Worm (Caenorhabditis elegans) whole organism, early embryonic: ENCODE results near the gene dylt-2.

Experiments
- ama-1 ChIP-seq: fragments of 150-350 bp; optimal IDR thresholded peaks from 2 replicates; lab custom pipeline; 2014
- flt-1 ChIP-seq: fragments of 200-800 bp; sonication (Bioruptor generic); IDR thresholded peaks from 2 replicates; pipeline ENCODE4 v1.3.6; 2022; ENCODE audit warnings: missing genetic modification characterization, missing compliant biosample characterization
- hmbx-1 ChIP-seq: sonication (generic microtip); optimal IDR thresholded peaks from 2 replicates; lab custom pipeline; 2016; ENCODE audit warnings: mild to moderate bottlenecking, missing genetic modification characterization, missing compliant biosample characterization
- tra-4 ChIP-seq: sonication (generic microtip); optimal IDR thresholded peaks from 2 replicates; lab custom pipeline; 2017; ENCODE audit warnings: missing genetic modification characterization, missing compliant biosample characterization

- TF ChIP-seq flt-1 (no peak), hmbx-1 (tag; lab: Kevin White, UChicago) (no peak), tra-4 (tag; lab: Kevin White, UChicago) (no peak), ama-1 (lab: Kevin White, UChicago) (no peak)
Measured at ce11 chrX:8971461-8971860, 31.5 kb upstream of the dylt-2 start.
